Fruit fly (Drosophila melanogaster) whole organism, prepupa: ENCODE measurements around the gene Takl2.

Experiments used
- CG16779 ChIP-seq: fragments of 200-800 bp; sonication (Bioruptor generic); optimal IDR thresholded peaks from 3 replicates; lab custom pipeline; 2017; ENCODE audit warnings: missing biosample characterization, mild to moderate bottlenecking, missing genetic modification characterization
- CG6163 ChIP-seq: fragments of 200-800 bp; sonication (Bioruptor generic); IDR thresholded peaks from 3 replicates; pipeline ENCODE4 v1.3.6; 2022; ENCODE audit warnings: missing biosample characterization, missing genetic modification characterization
- CG6792 ChIP-seq: fragments of 200-800 bp; sonication (Bioruptor generic); optimal IDR thresholded peaks from 3 replicates; lab custom pipeline; 2016; ENCODE audit warnings: missing biosample characterization, missing genetic modification characterization
- CG9139 ChIP-seq: fragments of 200-800 bp; sonication (Bioruptor generic); optimal IDR thresholded peaks from 3 replicates; lab custom pipeline; 2017; ENCODE audit warnings: missing biosample characterization, mild to moderate bottlenecking, missing genetic modification characterization
- Eip93F ChIP-seq: fragments of 200-800 bp; sonication (Bioruptor generic); optimal IDR thresholded peaks from 2 replicates; lab custom pipeline; 2016; ENCODE audit warnings: missing biosample characterization, mild to moderate bottlenecking, missing genetic modification characterization
- Hr4 ChIP-seq: fragments of 200-800 bp; sonication (Bioruptor generic); optimal IDR thresholded peaks from 3 replicates; lab custom pipeline; 2016; ENCODE audit warnings: missing biosample characterization, missing genetic modification characterization
- Smox ChIP-seq: fragments of 200-800 bp; sonication (Bioruptor generic); optimal IDR thresholded peaks from 3 replicates; lab custom pipeline; 2016; ENCODE audit warnings: missing biosample characterization, missing genetic modification characterization
- dsx ChIP-seq: fragments of 200-800 bp; optimal IDR thresholded peaks from 3 replicates; lab custom pipeline; 2019; ENCODE audit warnings: missing biosample characterization, mild to moderate bottlenecking, missing genetic modification characterization, moderate library complexity; ENCODE audit not compliant: poor library complexity, severe bottlenecking

dm6 chr3R:22750039-22750438 lies 16.4 kb upstream of the Takl2 start:
- TF ChIP-seq CG6163 (GFP tag; lab: Robert Waterston, UW), result no peak
- TF ChIP-seq CG6792 (GFP tag; lab: Kevin White, UChicago), result no peak
- TF ChIP-seq CG9139 (GFP tag; lab: Kevin White, UChicago), result no peak
- TF ChIP-seq Smox (GFP tag; lab: Kevin White, UChicago), result no peak
- TF ChIP-seq CG16779 (tag; lab: Kevin White, UChicago), result no peak
- TF ChIP-seq dsx (GFP tag; lab: Kevin White, UChicago), result no peak
- TF ChIP-seq Hr4 (GFP tag; lab: Kevin White, UChicago), result no peak
- TF ChIP-seq Eip93F (GFP tag; lab: Kevin White, UChicago), result no peak
